Worm (Caenorhabditis elegans) whole organism, L1 larva: ENCODE results near the gene ZK688.12.

Source experiments
- C16A3.4 ChIP-seq: fragments of 150-350 bp; optimal IDR thresholded peaks from 2 replicates; lab custom pipeline; 2014; ENCODE audit warnings: missing biosample characterization, missing genetic modification characterization
- aha-1 ChIP-seq: fragments of 150-350 bp; optimal IDR thresholded peaks from 2 replicates; lab custom pipeline; 2014; ENCODE audit warnings: missing biosample characterization, missing genetic modification characterization
- alr-1 ChIP-seq: fragments of 200-800 bp; sonication (Bioruptor generic); optimal IDR thresholded peaks from 2 replicates; lab custom pipeline; 2018; ENCODE audit warnings: borderline replicate concordance, mild to moderate bottlenecking, missing genetic modification characterization, missing compliant biosample characterization
- aly-2 ChIP-seq: fragments of 150-350 bp; optimal IDR thresholded peaks from 2 replicates; lab custom pipeline; 2014; ENCODE audit warnings: missing biosample characterization, missing genetic modification characterization
- ama-1 ChIP-seq: fragments of 150-350 bp; optimal IDR thresholded peaks from 2 replicates; lab custom pipeline; 2014
- ceh-63 ChIP-seq: fragments of 200-800 bp; sonication (Bioruptor generic); optimal IDR thresholded peaks from 2 replicates; lab custom pipeline; 2018; ENCODE audit warnings: mild to moderate bottlenecking, missing genetic modification characterization, missing compliant biosample characterization
- dpl-1 ChIP-seq, 3 experiments: fragments of 150-350 bp in 2 of 3; sonication (generic microtip) in 1 of 3; optimal IDR thresholded peaks; 2 replicates each; lab custom pipeline; 2014 to 2017; ENCODE audit warnings: missing biosample characterization in 3 of 3, missing genetic modification characterization in 3 of 3, missing genetic modification reagents in 3 of 3
- dsc-1 ChIP-seq: sonication (generic microtip); optimal IDR thresholded peaks from 2 replicates; lab custom pipeline; 2016; ENCODE audit warnings: mild to moderate bottlenecking, missing genetic modification characterization, missing compliant biosample characterization
- efl-3 ChIP-seq: fragments of 200-800 bp; sonication (Bioruptor generic); optimal IDR thresholded peaks from 2 replicates; lab custom pipeline; 2018; ENCODE audit warnings: mild to moderate bottlenecking, missing genetic modification characterization, missing compliant biosample characterization
- egl-13 ChIP-seq: sonication (generic microtip); optimal IDR thresholded peaks from 2 replicates; lab custom pipeline; 2016; ENCODE audit warnings: missing genotype, missing genetic modification reagents, missing genetic modification characterization, missing compliant biosample characterization
- egl-27 ChIP-seq, 2 experiments: fragments of 150-350 bp in 1 of 2; sonication (generic microtip); optimal IDR thresholded peaks; 3 replicates each; lab custom pipeline; 2017 to 2018; ENCODE audit warnings: missing biosample characterization in 2 of 2, missing genetic modification characterization in 2 of 2, missing genetic modification reagents in 2 of 2
- elt-2 ChIP-seq: sonication (generic microtip); optimal IDR thresholded peaks from 2 replicates; lab custom pipeline; 2016; ENCODE audit warnings: missing genetic modification characterization, mild to moderate bottlenecking, inconsistent platforms, missing compliant biosample characterization, missing genetic modification reagents
- elt-3 ChIP-seq, 6 experiments: fragments of 150-350 bp in 1 of 6; sonication (generic microtip); optimal IDR thresholded peaks; 2 replicates each; lab custom pipeline; 2017 to 2018; ENCODE audit warnings: missing biosample characterization in 6 of 6, missing genetic modification characterization in 6 of 6, inconsistent platforms in 1 of 6
- ets-5 ChIP-seq: fragments of 200-800 bp; sonication (Bioruptor generic); IDR thresholded peaks from 2 replicates; pipeline ENCODE4 v1.3.6; 2022; ENCODE audit warnings: missing genetic modification characterization, missing compliant biosample characterization
- fkh-10 ChIP-seq: sonication (generic microtip); optimal IDR thresholded peaks from 2 replicates; lab custom pipeline; 2017; ENCODE audit warnings: missing biosample characterization, missing genetic modification reagents, missing genetic modification characterization
- fkh-4 ChIP-seq: sonication (generic microtip); optimal IDR thresholded peaks from 2 replicates; lab custom pipeline; 2016; ENCODE audit warnings: missing compliant biosample characterization, missing genetic modification characterization, borderline replicate concordance
- fkh-8 ChIP-seq: sonication (generic microtip); optimal IDR thresholded peaks from 2 replicates; lab custom pipeline; 2016; ENCODE audit warnings: mild to moderate bottlenecking, missing genetic modification characterization, missing compliant biosample characterization
- fos-1 ChIP-seq: fragments of 150-350 bp; optimal IDR thresholded peaks from 2 replicates; lab custom pipeline; 2014; ENCODE audit warnings: missing biosample characterization, missing genetic modification characterization
- grh-1 ChIP-seq: fragments of 200-800 bp; sonication (Bioruptor generic); IDR thresholded peaks from 2 replicates; pipeline ENCODE4 v1.3.6; 2022; ENCODE audit warnings: missing genetic modification reagents, missing genetic modification characterization, missing compliant biosample characterization
- hlh-4 ChIP-seq: sonication (generic microtip); optimal IDR thresholded peaks from 2 replicates; lab custom pipeline; 2016; ENCODE audit warnings: mild to moderate bottlenecking, missing genetic modification characterization, missing compliant biosample characterization
- hpl-2 ChIP-seq: fragments of 150-350 bp; optimal IDR thresholded peaks from 2 replicates; lab custom pipeline; 2014; ENCODE audit warnings: missing biosample characterization, missing genetic modification reagents, missing genetic modification characterization
- isw-1 ChIP-seq: fragments of 200-800 bp; sonication (Bioruptor generic); IDR thresholded peaks from 2 replicates; pipeline ENCODE4 v1.3.6; 2022; ENCODE audit warnings: missing genetic modification characterization, missing compliant biosample characterization
- jun-1 ChIP-seq: fragments of 150-350 bp; optimal IDR thresholded peaks from 2 replicates; lab custom pipeline; 2014; ENCODE audit warnings: missing biosample characterization, missing genetic modification reagents, missing genetic modification characterization
- lin-13 ChIP-seq: fragments of 150-350 bp; optimal IDR thresholded peaks from 2 replicates; lab custom pipeline; 2014; ENCODE audit warnings: missing biosample characterization, missing genetic modification reagents, missing genetic modification characterization
- lin-14 ChIP-seq: fragments of 200-800 bp; sonication (Bioruptor generic); optimal IDR thresholded peaks from 2 replicates; lab custom pipeline; 2018; ENCODE audit warnings: mild to moderate bottlenecking, missing genetic modification characterization, moderate library complexity, missing compliant biosample characterization
- lin-35 ChIP-seq, 2 experiments: fragments of 150-350 bp; optimal IDR thresholded peaks; 2 replicates each; lab custom pipeline; 2014; ENCODE audit warnings: missing biosample characterization in 2 of 2, missing genetic modification characterization in 2 of 2, missing genetic modification reagents in 2 of 2
- lsy-2 ChIP-seq, 2 experiments: fragments of 150-350 bp; optimal IDR thresholded peaks; 2 replicates each; lab custom pipeline; 2014; ENCODE audit warnings: missing biosample characterization in 2 of 2, missing genetic modification characterization in 2 of 2
- mab-9 ChIP-seq: fragments of 200-800 bp; sonication (Bioruptor generic); IDR thresholded peaks from 2 replicates; pipeline ENCODE4 v1.3.6; 2022; ENCODE audit warnings: missing genetic modification reagents, missing genetic modification characterization, missing compliant biosample characterization
- mdl-1 ChIP-seq, 2 experiments: fragments of 150-350 bp; optimal IDR thresholded peaks; 2 replicates each; lab custom pipeline; 2014 to 2017; ENCODE audit warnings: missing biosample characterization in 2 of 2, missing genetic modification characterization in 2 of 2, inconsistent platforms in 1 of 2
- nhr-11 ChIP-seq: fragments of 150-350 bp; optimal IDR thresholded peaks from 2 replicates; lab custom pipeline; 2014; ENCODE audit warnings: missing biosample characterization, missing genetic modification characterization
- nhr-12 ChIP-seq: sonication (generic microtip); optimal IDR thresholded peaks from 2 replicates; lab custom pipeline; 2017; ENCODE audit warnings: missing biosample characterization, missing genetic modification characterization
- nhr-19 ChIP-seq: fragments of 200-800 bp; sonication (Bioruptor generic); conservative IDR thresholded peaks from 2 replicates; pipeline ENCODE4 v1.3.6; 2022; ENCODE audit warnings: missing genetic modification characterization, missing compliant biosample characterization
- nhr-20 ChIP-seq: sonication (generic microtip); optimal IDR thresholded peaks from 2 replicates; lab custom pipeline; 2016; ENCODE audit warnings: mild to moderate bottlenecking, missing genetic modification characterization, missing compliant biosample characterization
- nhr-84 ChIP-seq: sonication (generic microtip); optimal IDR thresholded peaks from 2 replicates; lab custom pipeline; 2017; ENCODE audit warnings: missing biosample characterization, missing genetic modification characterization
- nhr-85 ChIP-seq: sonication (generic microtip); peaks from one replicate; lab custom pipeline; 2016; ENCODE audit warnings: missing genetic modification characterization, inconsistent platforms, missing compliant biosample characterization
- nhr-90 ChIP-seq: sonication (generic microtip); optimal IDR thresholded peaks from 2 replicates; lab custom pipeline; 2016; ENCODE audit warnings: mild to moderate bottlenecking, missing genetic modification characterization, missing compliant biosample characterization; ENCODE audit not compliant: poor library complexity
- pqm-1 ChIP-seq: sonication (generic microtip); optimal IDR thresholded peaks from 3 replicates; lab custom pipeline; 2017; ENCODE audit warnings: missing biosample characterization, missing genetic modification characterization
- skn-1 ChIP-seq: fragments of 150-350 bp; optimal IDR thresholded peaks from 2 replicates; lab custom pipeline; 2014; ENCODE audit warnings: missing biosample characterization, missing genetic modification characterization
- sox-4 ChIP-seq: sonication (generic microtip); optimal IDR thresholded peaks from 2 replicates; lab custom pipeline; 2016; ENCODE audit warnings: missing genetic modification characterization, missing compliant biosample characterization
- sup-37 ChIP-seq: fragments of 200-800 bp; sonication (Bioruptor generic); optimal IDR thresholded peaks from 2 replicates; lab custom pipeline; 2018; ENCODE audit warnings: mild to moderate bottlenecking, missing genetic modification characterization, missing compliant biosample characterization
- swsn-7 ChIP-seq: sonication (generic microtip); optimal IDR thresholded peaks from 2 replicates; lab custom pipeline; 2016; ENCODE audit warnings: missing genetic modification characterization, missing compliant biosample characterization
- tlp-1 ChIP-seq: fragments of 150-350 bp; optimal IDR thresholded peaks from 2 replicates; lab custom pipeline; 2014; ENCODE audit warnings: missing biosample characterization, missing genetic modification characterization
- unc-30 ChIP-seq: sonication (generic microtip); optimal IDR thresholded peaks from 2 replicates; lab custom pipeline; 2017; ENCODE audit warnings: missing biosample characterization, missing genetic modification characterization
- unc-62 ChIP-seq: fragments of 150-350 bp; optimal IDR thresholded peaks from 2 replicates; lab custom pipeline; 2014; ENCODE audit warnings: missing biosample characterization, missing genetic modification reagents, missing genetic modification characterization
- unc-86 ChIP-seq: sonication (generic microtip); optimal IDR thresholded peaks from 2 replicates; lab custom pipeline; 2016; ENCODE audit warnings: missing genetic modification characterization, missing compliant biosample characterization
- zag-1 ChIP-seq: fragments of 150-350 bp; optimal IDR thresholded peaks from 2 replicates; lab custom pipeline; 2014; ENCODE audit warnings: missing biosample characterization, missing genetic modification characterization
- zip-4 ChIP-seq: fragments of 200-800 bp; sonication (Bioruptor generic); optimal IDR thresholded peaks from 2 replicates; lab custom pipeline; 2018; ENCODE audit warnings: mild to moderate bottlenecking, missing genetic modification characterization, moderate library complexity, missing compliant biosample characterization
- ztf-11 ChIP-seq, 2 experiments: sonication (generic microtip); optimal IDR thresholded peaks; 2 replicates each; lab custom pipeline; 2016 to 2017; ENCODE audit warnings: missing genetic modification characterization in 2 of 2, missing biosample characterization in 1 of 2, missing compliant biosample characterization in 1 of 2
- ztf-4 ChIP-seq: fragments of 150-350 bp; optimal IDR thresholded peaks from 2 replicates; lab custom pipeline; 2014; ENCODE audit warnings: missing biosample characterization, missing genetic modification characterization

ZK688.12 gene

DNA sequence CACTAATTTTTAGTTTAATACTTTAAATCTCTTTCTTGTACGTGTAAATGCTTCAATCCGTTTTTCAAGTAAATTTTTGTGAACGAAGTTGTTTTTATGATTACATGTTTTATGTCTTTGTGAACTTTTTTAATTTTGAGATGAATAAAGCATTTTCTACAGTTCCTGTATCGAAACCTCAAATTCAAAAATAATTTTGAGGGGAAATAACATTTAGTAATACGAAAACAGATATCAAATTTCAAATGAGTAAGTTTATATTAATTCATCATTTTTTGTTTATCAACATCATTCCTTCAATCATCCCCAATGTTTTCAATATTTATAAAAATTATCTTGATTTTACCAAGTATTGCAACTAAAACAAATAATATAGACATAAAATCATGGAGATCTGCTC, 24.2 kb upstream of the ZK688.12 start, which contains the start of gene C29E4.10:
C29E4.10 (plus strand) TSS at position 301 of the 400 bp plus-strand sequence.
- TF ChIP-seq nhr-84 (tag; lab: Kevin White, UChicago) (no peak), unc-62 (no peak), hpl-2 (GFP tag; lab: Kevin White, UChicago) (no peak), dsc-1 (tag; lab: Kevin White, UChicago) (no peak), nhr-12 (no peak), nhr-20 (tag; lab: Kevin White, UChicago) (no peak), unc-30 (no peak), elt-3 (tag; optimal IDR thresholded peaks at IDR 0.05; lab: Kevin White, UChicago) (no peak), jun-1 (tag; lab: Kevin White, UChicago) (no peak), fkh-8 (tag; lab: Kevin White, UChicago) (no peak), efl-3 (GFP tag; lab: Kevin White, UChicago) (no peak), mdl-1 (tag; optimal IDR thresholded peaks at IDR 0.05; lab: Kevin White, UChicago) (no peak), nhr-90 (tag; lab: Kevin White, UChicago) (no peak), ceh-63 (GFP tag; lab: Kevin White, UChicago) (no peak), lin-13 (GFP tag; lab: Kevin White, UChicago) (no peak), dpl-1 (GFP tag; optimal IDR thresholded peaks at IDR 0.05; lab: Kevin White, UChicago) (no peak), tlp-1 (no peak), lsy-2 (tag; optimal IDR thresholded peaks at IDR 0.05; lab: Kevin White, UChicago) (no peak), zip-4 (GFP tag; lab: Kevin White, UChicago) (no peak), sox-4 (tag; lab: Kevin White, UChicago) (no peak)

DNA sequence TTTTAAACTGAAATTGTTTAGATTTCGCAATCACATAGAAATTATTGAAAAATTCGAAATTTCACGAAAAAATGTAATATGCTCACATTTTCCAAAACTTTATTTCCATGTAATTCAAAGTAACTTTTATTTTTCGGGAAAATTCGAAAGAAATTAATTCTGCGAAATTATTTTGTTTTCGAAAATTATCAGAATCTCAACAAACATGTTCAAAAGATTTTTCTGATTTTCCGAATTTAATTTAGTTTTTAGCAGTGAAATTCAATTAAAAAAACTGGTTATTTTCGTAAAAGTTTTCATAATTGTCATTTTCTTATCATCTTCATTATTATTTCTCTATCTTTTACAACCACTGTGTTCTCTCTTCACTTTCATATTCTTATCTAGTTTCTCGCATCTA, 19.8 kb upstream of the ZK688.12 start, which contains the start of gene ran-2:
ran-2 (plus strand) TSS at position 301 of the 400 bp plus-strand sequence.
- TF ChIP-seq lin-35 (GFP tag; optimal IDR thresholded peaks at IDR 0.05; lab: Kevin White, UChicago) = peak in 1 of 2 experiments; percentile 11
- TF ChIP-seq ceh-63 (GFP tag; lab: Kevin White, UChicago) = no peak

DNA sequence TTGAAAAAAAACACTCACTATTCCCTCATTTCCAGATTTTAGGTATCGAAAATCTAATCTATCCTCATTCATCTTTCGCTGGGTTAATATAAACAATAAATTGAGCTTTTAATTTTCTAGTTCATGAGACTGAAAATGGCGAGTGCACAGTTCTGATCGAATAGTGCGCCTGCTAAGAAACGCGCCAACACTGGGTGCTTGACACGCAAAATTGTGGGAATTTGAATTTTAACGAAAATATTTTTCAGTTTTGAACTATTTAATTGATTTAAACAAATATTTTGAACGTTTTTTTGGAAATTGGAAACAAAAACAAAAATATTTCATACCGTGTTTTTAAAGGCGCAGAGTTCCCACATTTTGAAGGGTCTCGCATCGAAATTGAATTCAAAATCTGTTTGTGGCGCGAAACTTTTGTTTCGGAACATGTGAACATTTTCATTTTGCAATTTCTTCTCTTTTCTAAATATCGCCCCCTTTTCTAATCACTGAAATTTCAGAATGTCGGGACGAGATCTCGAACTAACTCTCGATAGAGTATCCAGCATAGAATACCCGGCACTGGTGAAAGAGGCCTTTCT, 15.3 kb upstream of the ZK688.12 start, which contains the start of the genes C29E4.13 and npp-15:
C29E4.13 (minus strand) TSS at position 169 of the 581 bp plus-strand sequence.
npp-15 (plus strand) TSS at position 495 of the 581 bp plus-strand sequence.
- peak; percentile 55 for TF ChIP-seq C16A3.4 (tag; lab: Kevin White, UChicago)
- no peak for TF ChIP-seq sup-37
- no peak for TF ChIP-seq fos-1 (tag; lab: Kevin White, UChicago)
- no peak for TF ChIP-seq hlh-4
- no peak for TF ChIP-seq nhr-85
- peak; percentile 34 for TF ChIP-seq swsn-7
- no peak; the same call in 1 of the 2 replicates for TF ChIP-seq nhr-19 (GFP tag; lab: Robert Waterston, UW)
- no peak for TF ChIP-seq nhr-11
- TF ChIP-seq unc-86 (tag; lab: Kevin White, UChicago) = peak; percentile 15
- no peak for TF ChIP-seq lin-14 (GFP tag; lab: Kevin White, UChicago)
- no peak for TF ChIP-seq zip-4 (GFP tag; lab: Kevin White, UChicago)
- no peak for TF ChIP-seq grh-1
- peak; percentile 27 for TF ChIP-seq nhr-90 (tag; lab: Kevin White, UChicago)
- TF ChIP-seq alr-1 (tag; lab: Kevin White, UChicago) = no peak
- TF ChIP-seq pqm-1 = no peak
- TF ChIP-seq skn-1 = peak; percentile 24
- TF ChIP-seq aha-1 (tag; lab: Kevin White, UChicago) = no peak
- no peak for TF ChIP-seq egl-13 (tag; lab: Kevin White, UChicago)
- no peak for TF ChIP-seq elt-2
- no peak for TF ChIP-seq fkh-4
- no peak for TF ChIP-seq isw-1
- no peak for TF ChIP-seq tlp-1
- TF ChIP-seq egl-27 (tag; optimal IDR thresholded peaks at IDR 0.05; lab: Kevin White, UChicago) = no peak
- TF ChIP-seq ets-5 (GFP tag; lab: Robert Waterston, UW) = no peak
- no peak for TF ChIP-seq ztf-4 (tag; lab: Kevin White, UChicago)
- TF ChIP-seq mab-9 (GFP tag; lab: Robert Waterston, UW) = no peak
- TF ChIP-seq ztf-11 (tag; optimal IDR thresholded peaks at IDR 0.05; lab: Kevin White, UChicago) = no peak
- TF ChIP-seq fkh-10 = no peak
- no peak for TF ChIP-seq aly-2 (tag; lab: Kevin White, UChicago)
- no peak for TF ChIP-seq ceh-63 (GFP tag; lab: Kevin White, UChicago)
- no peak for TF ChIP-seq ama-1
- TF ChIP-seq zag-1 = no peak
